Fruit fly (Drosophila melanogaster) whole organism, embryonic: ENCODE results near the gene MTF-1.

ENCODE experiments used
- CG10209 ChIP-seq: fragments of 200-800 bp; sonication (Bioruptor generic); optimal IDR thresholded peaks from 3 replicates; lab custom pipeline; 2017; ENCODE audit warnings: missing biosample characterization, mild to moderate bottlenecking, missing genetic modification characterization, missing genetic modification reagents
- CG11398 ChIP-seq: fragments of 200-800 bp; sonication (Bioruptor generic); optimal IDR thresholded peaks from 2 replicates; lab custom pipeline; 2016; ENCODE audit warnings: missing biosample characterization, missing genetic modification characterization
- CG11560 ChIP-seq: fragments of 200-800 bp; sonication (Bioruptor generic); IDR thresholded peaks from 3 replicates; pipeline ENCODE4 v1.3.6; 2022; ENCODE audit warnings: missing biosample characterization, missing genetic modification characterization
- CG12219 ChIP-seq: fragments of 200-800 bp; sonication (Bioruptor generic); optimal IDR thresholded peaks from 3 replicates; lab custom pipeline; 2018; ENCODE audit warnings: missing biosample characterization, mild to moderate bottlenecking, missing genetic modification characterization
- CG12659 ChIP-seq: fragments of 200-800 bp; sonication (Bioruptor generic); optimal IDR thresholded peaks from 3 replicates; lab custom pipeline; 2017; ENCODE audit warnings: mild to moderate bottlenecking, missing biosample characterization, missing genetic modification reagents, missing genetic modification characterization
- CG13775 ChIP-seq: fragments of 200-800 bp; sonication (Bioruptor generic); optimal IDR thresholded peaks from 3 replicates; lab custom pipeline; 2017; ENCODE audit warnings: missing biosample characterization, mild to moderate bottlenecking, missing genetic modification characterization
- CG15269 ChIP-seq: fragments of 200-800 bp; sonication (Bioruptor generic); optimal IDR thresholded peaks from 2 replicates; lab custom pipeline; 2018; ENCODE audit warnings: missing biosample characterization, mild to moderate bottlenecking, missing genetic modification characterization, moderate library complexity
- CG16813 ChIP-seq: fragments of 200-800 bp; sonication (Bioruptor generic); IDR thresholded peaks from 3 replicates; pipeline ENCODE4 v1.3.6; 2022; ENCODE audit warnings: missing biosample characterization, missing genetic modification characterization; ENCODE audit not compliant: partially characterized antibody
- CG17359 ChIP-seq: fragments of 200-800 bp; sonication (Bioruptor generic); optimal IDR thresholded peaks from 3 replicates; lab custom pipeline; 2018; ENCODE audit warnings: missing biosample characterization, mild to moderate bottlenecking, missing genetic modification characterization, moderate library complexity
- CG18262 ChIP-seq: fragments of 200-800 bp; optimal IDR thresholded peaks from 3 replicates; lab custom pipeline; 2019; ENCODE audit warnings: missing biosample characterization, mild to moderate bottlenecking, missing genetic modification characterization, moderate library complexity
- CG18476 ChIP-seq: fragments of 200-800 bp; sonication (Bioruptor generic); optimal IDR thresholded peaks from 2 replicates; lab custom pipeline; 2016; ENCODE audit warnings: missing biosample characterization, mild to moderate bottlenecking, missing genetic modification characterization
- CG2116 ChIP-seq: fragments of 200-800 bp; sonication (Bioruptor generic); optimal IDR thresholded peaks from 3 replicates; lab custom pipeline; 2018; ENCODE audit warnings: missing biosample characterization, mild to moderate bottlenecking, missing genetic modification characterization
- CG2120 ChIP-seq: fragments of 200-800 bp; sonication (Bioruptor generic); optimal IDR thresholded peaks from 3 replicates; lab custom pipeline; 2016; ENCODE audit warnings: missing biosample characterization, missing genetic modification characterization
- CG31365 ChIP-seq: fragments of 200-800 bp; sonication (Bioruptor generic); optimal IDR thresholded peaks from 2 replicates; lab custom pipeline; 2018; ENCODE audit warnings: missing biosample characterization, mild to moderate bottlenecking, missing genetic modification characterization
- CG31388 ChIP-seq: fragments of 200-800 bp; sonication (Bioruptor generic); optimal IDR thresholded peaks from 2 replicates; lab custom pipeline; 2016; ENCODE audit warnings: missing biosample characterization, missing genetic modification characterization
- CG3995 ChIP-seq: fragments of 200-800 bp; sonication (Bioruptor generic); optimal IDR thresholded peaks from 3 replicates; lab custom pipeline; 2016; ENCODE audit warnings: missing biosample characterization, missing genetic modification characterization
- CG4424 ChIP-seq: fragments of 200-800 bp; sonication (Bioruptor generic); optimal IDR thresholded peaks from 3 replicates; lab custom pipeline; 2016; ENCODE audit warnings: missing biosample characterization, missing genetic modification characterization
- CG5245 ChIP-seq: fragments of 200-800 bp; sonication (Bioruptor generic); optimal IDR thresholded peaks from 3 replicates; lab custom pipeline; 2016; ENCODE audit warnings: missing biosample characterization, missing genetic modification characterization
- CG6683 ChIP-seq: fragments of 200-800 bp; sonication (Bioruptor generic); optimal IDR thresholded peaks from 2 replicates; lab custom pipeline; 2017; ENCODE audit warnings: missing biosample characterization, mild to moderate bottlenecking, missing genetic modification characterization, missing genetic modification reagents
- CG6689 ChIP-seq: fragments of 200-800 bp; sonication (Bioruptor generic); IDR thresholded peaks from 2 replicates; pipeline ENCODE4 v1.3.6; 2022; ENCODE audit warnings: missing biosample characterization, missing genetic modification characterization
- CG6813 ChIP-seq: fragments of 200-800 bp; sonication (Bioruptor generic); optimal IDR thresholded peaks from 2 replicates; lab custom pipeline; 2017; ENCODE audit warnings: missing biosample characterization, missing genetic modification characterization, mild to moderate bottlenecking, moderate library complexity, missing genetic modification reagents
- CG9437 ChIP-seq: fragments of 200-800 bp; sonication (Bioruptor generic); optimal IDR thresholded peaks from 2 replicates; lab custom pipeline; 2018; ENCODE audit warnings: missing biosample characterization, mild to moderate bottlenecking, missing genetic modification characterization
- CkIIα-i1 ChIP-seq: fragments of 200-800 bp; sonication (Bioruptor generic); IDR thresholded peaks from 2 replicates; pipeline ENCODE4 v1.3.6; 2022; ENCODE audit warnings: missing biosample characterization, missing genetic modification characterization
- CoRest ChIP-seq: fragments of 200-800 bp; sonication (Bioruptor generic); optimal IDR thresholded peaks from 3 replicates; lab custom pipeline; 2018; ENCODE audit warnings: missing biosample characterization, mild to moderate bottlenecking, missing genetic modification characterization, moderate library complexity
- Dref ChIP-seq: fragments of 200-800 bp; sonication (Bioruptor generic); IDR thresholded peaks from 2 replicates; pipeline ENCODE4 v1.3.6; 2022; ENCODE audit warnings: missing biosample characterization, missing genetic modification characterization
- H15 ChIP-seq: fragments of 200-800 bp; sonication (Bioruptor generic); IDR thresholded peaks from 3 replicates; pipeline ENCODE4 v1.3.6; 2022; ENCODE audit warnings: missing biosample characterization, missing genetic modification characterization
- Lhr ChIP-seq: fragments of 200-800 bp; sonication (Bioruptor generic); optimal IDR thresholded peaks from 3 replicates; lab custom pipeline; 2017; ENCODE audit warnings: mild to moderate bottlenecking, missing biosample characterization, missing genetic modification reagents, missing genetic modification characterization
- Nf-YA ChIP-seq: fragments of 200-800 bp; sonication (Bioruptor generic); IDR thresholded peaks from 2 replicates; pipeline ENCODE4 v1.3.6; 2022; ENCODE audit warnings: missing biosample characterization, missing genetic modification characterization
- NfI ChIP-seq: fragments of 200-800 bp; sonication (Bioruptor generic); optimal IDR thresholded peaks from 3 replicates; lab custom pipeline; 2018; ENCODE audit warnings: missing biosample characterization, mild to moderate bottlenecking, missing genetic modification characterization, moderate library complexity
- Sox102F ChIP-seq: fragments of 200-800 bp; sonication (Bioruptor generic); optimal IDR thresholded peaks from 2 replicates; lab custom pipeline; 2018; ENCODE audit warnings: missing biosample characterization, mild to moderate bottlenecking, missing genetic modification characterization, moderate library complexity
- Tbp ChIP-seq: fragments of >200 bp; optimal IDR thresholded peaks from 2 replicates; lab custom pipeline; 2018; ENCODE audit warnings: missing biosample characterization, missing genetic modification characterization
- ac ChIP-seq: fragments of 200-800 bp; sonication (Bioruptor generic); optimal IDR thresholded peaks from 3 replicates; lab custom pipeline; 2017; ENCODE audit warnings: missing biosample characterization, mild to moderate bottlenecking, missing genetic modification characterization
- crp ChIP-seq, 2 experiments: fragments of 200-800 bp; sonication (Bioruptor generic); optimal IDR thresholded peaks; 2 replicates in 1 of 2; 3 replicates in 1 of 2; lab custom pipeline; 2017; ENCODE audit warnings: missing biosample characterization in 2 of 2, missing genetic modification characterization in 2 of 2, mild to moderate bottlenecking in 1 of 2, moderate library complexity in 1 of 2
- exex ChIP-seq: fragments of 200-800 bp; sonication (Bioruptor generic); optimal IDR thresholded peaks from 4 replicates; lab custom pipeline; 2018; ENCODE audit warnings: missing biosample characterization, mild to moderate bottlenecking, missing genetic modification characterization, moderate library complexity
- gsb-n ChIP-seq: fragments of 200-800 bp; sonication (Bioruptor generic); optimal IDR thresholded peaks from 3 replicates; lab custom pipeline; 2018; ENCODE audit warnings: missing biosample characterization, mild to moderate bottlenecking, missing genetic modification characterization
- gt ChIP-seq: fragments of 200-800 bp; sonication (Bioruptor generic); IDR thresholded peaks from 2 replicates; pipeline ENCODE4 v1.3.6; 2022; ENCODE audit warnings: missing biosample characterization, missing genetic modification characterization
- lilli ChIP-seq: fragments of 200-800 bp; sonication (Bioruptor generic); optimal IDR thresholded peaks from 3 replicates; lab custom pipeline; 2016; ENCODE audit warnings: missing biosample characterization, missing genetic modification characterization
- mam ChIP-seq: fragments of 200-800 bp; sonication (Bioruptor generic); optimal IDR thresholded peaks from 3 replicates; lab custom pipeline; 2016; ENCODE audit warnings: missing biosample characterization, missing genetic modification characterization
- otp ChIP-seq: fragments of 200-800 bp; sonication (Bioruptor generic); IDR thresholded peaks from 3 replicates; pipeline ENCODE4, ENCODE4 v1.3.6; 2022; ENCODE audit warnings: missing biosample characterization, missing genetic modification characterization
- salm ChIP-seq: fragments of 200-800 bp; sonication (Bioruptor generic); optimal IDR thresholded peaks from 2 replicates; lab custom pipeline; 2018; ENCODE audit warnings: missing biosample characterization, mild to moderate bottlenecking, missing genetic modification characterization
- sens-2 ChIP-seq: fragments of 200-800 bp; sonication (Bioruptor generic); IDR thresholded peaks from 2 replicates; pipeline ENCODE4 v1.3.6; 2022; ENCODE audit warnings: missing biosample characterization, missing genetic modification characterization
- seq ChIP-seq: fragments of 200-800 bp; sonication (Bioruptor generic); IDR thresholded peaks from 2 replicates; pipeline ENCODE4 v1.3.6; 2022; ENCODE audit warnings: missing biosample characterization, missing genetic modification characterization
- trh ChIP-seq: fragments of 200-800 bp; sonication (Bioruptor generic); optimal IDR thresholded peaks from 2 replicates; lab custom pipeline; 2016; ENCODE audit warnings: missing biosample characterization, missing genetic modification characterization
- tup ChIP-seq: fragments of 200-800 bp; sonication (Bioruptor generic); optimal IDR thresholded peaks from 2 replicates; lab custom pipeline; 2016; ENCODE audit warnings: missing biosample characterization, mild to moderate bottlenecking, missing genetic modification characterization, moderate library complexity
- wek ChIP-seq: fragments of 200-800 bp; sonication (Bioruptor generic); optimal IDR thresholded peaks from 3 replicates; lab custom pipeline; 2018; ENCODE audit warnings: missing biosample characterization, mild to moderate bottlenecking, missing genetic modification characterization, moderate library complexity
- zen2 ChIP-seq: fragments of 200-800 bp; sonication (Bioruptor generic); IDR thresholded peaks from 3 replicates; pipeline ENCODE4 v1.3.6; 2022; ENCODE audit warnings: missing biosample characterization, missing genetic modification characterization; ENCODE audit not compliant: partially characterized antibody
- zfh1 ChIP-seq: fragments of 200-800 bp; sonication (Bioruptor generic); IDR thresholded peaks from 3 replicates; pipeline ENCODE4 v1.3.6; 2022; ENCODE audit warnings: missing biosample characterization, missing genetic modification characterization

The MTF-1 gene

DNA sequence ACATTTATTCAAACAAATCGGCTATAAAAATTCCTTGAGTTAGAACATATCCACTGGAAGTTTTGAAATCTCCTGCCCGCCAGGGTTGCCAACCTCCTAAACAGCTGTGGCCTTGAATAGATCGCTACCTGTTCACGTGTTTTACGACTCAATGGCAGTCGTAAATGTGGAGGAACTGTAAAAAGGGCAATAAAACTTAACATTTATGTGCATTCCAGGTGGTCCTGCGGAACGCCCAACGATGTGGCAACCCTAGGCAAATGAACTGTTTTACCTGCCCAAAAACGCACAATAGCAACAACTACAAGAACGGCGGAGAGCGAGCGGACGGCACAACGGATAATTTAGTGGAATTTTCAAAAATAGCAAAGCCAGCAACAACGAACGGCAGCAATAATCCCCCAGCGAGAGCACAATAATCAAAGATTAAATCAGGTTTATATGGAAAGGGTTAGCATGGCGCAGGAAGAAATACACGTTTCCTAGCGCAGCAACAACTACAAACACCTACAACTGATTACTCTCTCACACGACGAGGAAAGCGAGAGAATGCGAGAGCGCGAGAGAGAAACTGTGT lies 31.6 kb downstream of the MTF-1 start (continued):
- TF ChIP-seq CG11398 (GFP tag; lab: Kevin White, UChicago) (no peak), CG12659 (GFP tag; lab: Kevin White, UChicago) (no peak), Nf-YA (GFP tag; lab: Robert Waterston, UW) (peak; percentile 36; the same call in 1 of the 2 replicates), CG18476 (no peak), Tbp (no peak), otp (peak; percentile 42; the same call in 2 of the 3 replicates), tup (no peak), mam (GFP tag; lab: Kevin White, UChicago) (peak; percentile 7), wek (GFP tag; lab: Kevin White, UChicago) (no peak), CG10209 (GFP tag; lab: Kevin White, UChicago) (no peak), Dref (no peak), lilli (GFP tag; lab: Kevin White, UChicago) (no peak), CG16813 (GFP tag; lab: Robert Waterston, UW) (no peak), ac (GFP tag; lab: Kevin White, UChicago) (peak; percentile 29), seq (GFP tag; lab: Robert Waterston, UW) (0 out of 2 replicates have a peak, but pooled peaks have one; percentile 9), CG12219 (GFP tag; lab: Kevin White, UChicago) (peak; percentile 18), CG2116 (GFP tag; lab: Kevin White, UChicago) (no peak), CG6689 (GFP tag; lab: Robert Waterston, UW) (peak; percentile 31; the same call in 1 of the 2 replicates), CG5245 (GFP tag; lab: Kevin White, UChicago) (no peak), CG9437 (GFP tag; lab: Kevin White, UChicago) (no peak), gsb-n (tag; lab: Kevin White, UChicago) (no peak), CG15269 (tag; lab: Kevin White, UChicago) (no peak), CG6683 (GFP tag; lab: Kevin White, UChicago) (no peak), zfh1 (GFP tag; lab: Robert Waterston, UW) (0 out of 3 replicates have a peak, but pooled peaks have one; percentile 51), CG2120 (no peak), CG31388 (GFP tag; lab: Kevin White, UChicago) (no peak), gt (no peak), zen2 (no peak), salm (tag; lab: Kevin White, UChicago) (no peak), CG11560 (no peak), CG6813 (no peak), Sox102F (GFP tag; lab: Kevin White, UChicago) (peak; percentile 54), CG31365 (tag; lab: Kevin White, UChicago) (no peak), CG3995 (no peak), Lhr (no peak), crp (GFP tag; optimal IDR thresholded peaks at IDR 0.05; lab: Kevin White, UChicago) (peak in 1 of 2 experiments; percentile 17), CG13775 (no peak), CkIIα-i1 (GFP tag; lab: Robert Waterston, UW) (no peak), CoRest (tag; lab: Kevin White, UChicago) (peak; percentile 5), CG4424 (no peak), CG18262 (tag; lab: Kevin White, UChicago) (no peak), CG17359 (peak; percentile 65), H15 (GFP tag; lab: Robert Waterston, UW) (no peak), exex (tag; lab: Kevin White, UChicago) (no peak), NfI (GFP tag; lab: Kevin White, UChicago) (peak; percentile 43), sens-2 (GFP tag; lab: Robert Waterston, UW) (peak; percentile 59), trh (no peak)
